Fruit fly (Drosophila melanogaster): ENCODE data around the gene Daao2.
A peak's percentile ranks its signal among the peaks of the same experiment; 100 is the strongest.

The Daao2 gene

DNA sequence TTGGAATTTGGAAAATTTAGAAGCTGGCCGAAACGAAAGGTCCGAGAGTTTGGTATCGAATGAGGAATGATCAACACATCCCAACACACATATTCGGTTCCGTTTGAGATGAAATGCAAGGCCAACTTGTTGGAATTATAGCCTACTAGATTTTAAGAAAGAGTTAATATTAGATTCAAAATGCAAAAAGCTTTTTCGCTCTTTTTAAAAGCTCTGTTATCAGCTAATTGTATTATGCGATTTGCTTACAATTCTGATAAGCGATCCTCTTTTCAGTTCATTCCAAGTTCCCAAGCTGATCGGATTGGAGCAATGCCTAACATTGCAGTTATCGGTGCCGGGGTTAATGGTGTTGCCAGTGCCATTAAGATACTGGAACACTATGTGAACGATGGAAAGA, at the start of gene Daao2, which contains the start of gene CG17377:
Gene Daao2 (plus strand): TSS at position 272 of the 400 bp plus-strand sequence.
Gene CG17377 (minus strand): TSS at position 101 of the 400 bp plus-strand sequence.
- no peak for TF ChIP-seq CG17801 (GFP tag; optimal IDR thresholded peaks at IDR 0.05; ENCODE audit: partially characterized antibody)

DNA sequence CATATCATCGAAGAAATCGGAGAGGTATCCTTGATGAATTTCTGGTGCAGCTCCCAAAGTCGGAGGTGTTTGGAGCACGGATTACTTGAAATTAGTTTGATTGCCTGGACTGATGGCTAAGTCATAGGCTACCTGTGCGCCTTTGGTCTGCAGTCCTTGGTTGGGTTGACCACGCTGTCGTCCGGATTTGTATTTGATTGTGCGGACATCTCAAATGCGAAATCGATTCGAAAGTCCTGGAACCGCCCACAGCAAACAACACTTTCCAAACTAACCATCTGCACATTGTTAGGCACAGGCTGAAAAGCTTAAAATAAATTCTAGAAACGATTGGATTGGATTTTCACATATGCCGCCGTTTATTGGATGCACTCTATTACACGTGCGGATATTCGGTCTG, 43.3 kb upstream of the Daao2 start, which contains the start of gene CG11322:
Gene CG11322 (minus strand): TSS at position 101 of the 400 bp plus-strand sequence.
- TF ChIP-seq CG17801 (GFP tag; optimal IDR thresholded peaks at IDR 0.05; ENCODE audit: partially characterized antibody) = no peak

DNA sequence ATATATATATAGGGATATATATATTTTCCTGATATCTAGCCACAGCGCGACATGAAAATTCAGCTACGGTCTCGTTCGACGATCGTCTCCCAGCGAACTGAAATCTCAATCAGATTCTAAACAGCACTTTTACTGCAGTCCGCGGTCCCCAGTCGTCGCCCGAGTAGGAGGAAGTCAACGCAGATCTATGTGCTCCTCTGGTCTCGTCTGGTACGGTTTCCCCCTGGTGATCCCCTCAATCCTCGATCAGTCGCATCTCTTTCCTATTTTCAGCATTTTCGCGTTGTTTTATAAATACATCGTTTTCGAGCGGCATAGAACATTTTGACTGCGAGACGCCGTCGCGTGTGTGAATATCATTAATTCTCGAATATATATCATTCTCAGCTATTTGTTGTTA, 30.2 kb upstream of the Daao2 start, which contains the start of gene LUBEL:
Gene LUBEL (minus strand): TSS at position 101 of the 400 bp plus-strand sequence.
- TF ChIP-seq CG17801 (GFP tag; optimal IDR thresholded peaks at IDR 0.05; ENCODE audit: partially characterized antibody) = no peak

DNA sequence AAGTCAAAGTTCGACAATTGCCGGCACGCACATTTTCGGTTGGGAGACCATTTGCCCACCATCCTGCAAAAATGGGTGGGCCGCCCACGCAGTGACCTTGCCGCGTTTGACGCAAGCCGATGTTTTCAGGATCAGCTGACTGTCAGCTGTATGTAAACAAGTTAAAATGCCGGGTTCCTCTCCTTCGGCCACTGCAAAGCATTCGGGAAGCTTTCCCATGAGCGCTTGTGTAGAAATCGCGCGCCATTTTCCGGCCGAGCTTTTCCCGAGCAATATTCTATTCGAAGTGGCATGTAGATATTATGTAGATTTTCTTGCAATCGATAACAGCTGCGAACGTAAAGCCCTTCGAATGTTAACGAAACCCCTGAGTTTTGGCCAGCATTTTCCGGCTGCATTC, 29.2 kb upstream of the Daao2 start, which contains the start of gene CG17378:
Gene CG17378 (plus strand): TSS at position 397 of the 400 bp plus-strand sequence.
- no peak for TF ChIP-seq CG17801 (GFP tag; optimal IDR thresholded peaks at IDR 0.05; ENCODE audit: partially characterized antibody)

DNA sequence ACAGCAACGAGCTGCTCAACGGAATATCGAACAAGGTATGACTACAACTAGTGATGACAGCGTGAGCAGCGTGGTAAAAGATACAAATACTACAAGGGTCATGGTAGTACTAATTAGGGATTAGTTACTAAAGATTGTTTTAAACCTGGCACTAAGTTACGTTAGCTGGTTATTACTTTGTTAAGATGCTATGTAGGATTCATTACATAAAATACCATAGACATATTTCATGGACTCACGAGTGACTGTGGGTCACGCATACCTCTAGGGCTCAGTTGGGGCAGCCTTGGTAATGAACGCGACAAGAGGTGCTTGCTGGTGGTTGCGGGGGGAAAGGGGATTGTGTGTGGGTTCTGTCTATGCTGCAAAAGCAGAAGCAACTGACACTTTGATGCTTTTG, 28.0 kb upstream of the Daao2 start:
- TF ChIP-seq CG17801 (GFP tag; optimal IDR thresholded peaks at IDR 0.05; ENCODE audit: partially characterized antibody) = no peak

DNA sequence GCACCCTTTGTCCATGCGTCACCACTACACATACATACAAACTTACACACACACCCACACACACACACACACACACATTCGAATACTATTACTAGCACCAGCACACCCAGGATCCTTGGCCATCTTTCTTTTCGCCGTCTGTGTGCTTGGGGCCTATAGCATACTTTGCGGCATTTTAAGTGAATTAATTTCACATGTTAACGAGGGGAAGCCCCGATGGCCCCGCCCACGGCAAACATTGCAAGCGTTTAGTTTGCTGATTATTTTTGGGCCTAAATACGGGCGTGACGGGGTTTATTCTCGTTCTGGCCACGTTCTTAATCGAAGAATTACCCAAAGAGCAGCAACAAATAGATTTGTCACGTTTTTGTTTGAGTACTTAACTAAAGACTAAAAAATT, 19.4 kb upstream of the Daao2 start:
- no peak for TF ChIP-seq CG17801 (GFP tag; optimal IDR thresholded peaks at IDR 0.05; ENCODE audit: partially characterized antibody)

DNA sequence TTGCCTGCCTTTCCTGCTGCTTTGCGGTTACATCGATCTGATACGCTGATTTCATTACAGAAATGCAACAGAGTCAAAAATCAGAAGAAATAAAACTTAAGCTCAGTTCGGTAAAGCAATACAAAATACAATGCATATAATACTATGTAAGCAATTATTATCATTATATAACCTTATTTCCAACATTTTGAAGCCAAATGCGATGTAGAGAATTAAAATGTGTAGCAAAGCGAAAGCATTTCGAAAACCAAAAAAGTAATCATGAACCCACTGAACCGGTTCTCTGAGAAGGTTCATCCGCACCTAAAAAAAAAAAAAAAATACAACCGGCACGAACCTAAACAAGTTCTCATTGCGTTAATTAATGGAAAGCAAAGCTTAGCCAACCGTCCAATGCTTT, 18.6 kb upstream of the Daao2 start:
- TF ChIP-seq CG17801 (GFP tag; optimal IDR thresholded peaks at IDR 0.05; ENCODE audit: partially characterized antibody) = no peak

DNA sequence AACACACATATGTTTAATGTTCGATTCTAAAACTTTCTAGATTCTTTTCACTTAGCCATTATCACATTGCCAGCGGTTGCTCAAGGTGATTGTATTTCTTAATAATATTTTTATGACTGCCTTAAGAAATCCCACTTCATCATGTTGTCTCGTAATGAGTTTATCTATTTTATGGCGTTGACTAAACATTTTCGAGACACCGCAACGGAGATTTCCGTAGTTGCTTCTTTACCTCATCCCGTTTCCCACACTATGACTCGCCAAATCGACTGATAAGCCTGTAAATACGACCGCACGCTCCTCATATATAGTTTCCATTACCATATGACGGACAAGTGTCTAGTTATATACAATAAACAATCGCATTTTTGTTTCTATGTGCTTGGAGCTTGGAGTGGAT, 17.2 kb upstream of the Daao2 start:
- TF ChIP-seq CG17801 (GFP tag; optimal IDR thresholded peaks at IDR 0.05; ENCODE audit: partially characterized antibody) = no peak

DNA sequence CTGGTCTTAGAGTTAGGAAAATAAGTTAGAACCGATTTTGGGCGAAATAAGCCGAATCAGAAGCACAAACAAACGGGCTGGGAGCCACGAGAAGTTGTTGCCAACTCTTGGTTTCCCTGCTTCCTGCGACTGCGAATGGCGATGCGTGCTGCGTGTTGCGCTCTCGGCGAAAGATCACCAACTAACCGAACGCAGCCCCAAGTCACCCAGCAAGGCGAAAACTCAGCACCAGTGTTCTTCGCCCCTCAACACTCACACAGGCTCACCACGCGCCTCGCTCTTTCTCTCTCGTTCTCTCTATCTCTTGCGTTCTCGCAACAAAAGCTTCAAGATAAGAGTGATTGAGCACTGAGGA, 16.2 kb upstream of the Daao2 start, which contains the start of gene nrv1:
Gene nrv1 (minus strand): TSS at position 188 of the 355 bp plus-strand sequence.
- no peak for TF ChIP-seq CG17801 (GFP tag; optimal IDR thresholded peaks at IDR 0.05; ENCODE audit: partially characterized antibody)

DNA sequence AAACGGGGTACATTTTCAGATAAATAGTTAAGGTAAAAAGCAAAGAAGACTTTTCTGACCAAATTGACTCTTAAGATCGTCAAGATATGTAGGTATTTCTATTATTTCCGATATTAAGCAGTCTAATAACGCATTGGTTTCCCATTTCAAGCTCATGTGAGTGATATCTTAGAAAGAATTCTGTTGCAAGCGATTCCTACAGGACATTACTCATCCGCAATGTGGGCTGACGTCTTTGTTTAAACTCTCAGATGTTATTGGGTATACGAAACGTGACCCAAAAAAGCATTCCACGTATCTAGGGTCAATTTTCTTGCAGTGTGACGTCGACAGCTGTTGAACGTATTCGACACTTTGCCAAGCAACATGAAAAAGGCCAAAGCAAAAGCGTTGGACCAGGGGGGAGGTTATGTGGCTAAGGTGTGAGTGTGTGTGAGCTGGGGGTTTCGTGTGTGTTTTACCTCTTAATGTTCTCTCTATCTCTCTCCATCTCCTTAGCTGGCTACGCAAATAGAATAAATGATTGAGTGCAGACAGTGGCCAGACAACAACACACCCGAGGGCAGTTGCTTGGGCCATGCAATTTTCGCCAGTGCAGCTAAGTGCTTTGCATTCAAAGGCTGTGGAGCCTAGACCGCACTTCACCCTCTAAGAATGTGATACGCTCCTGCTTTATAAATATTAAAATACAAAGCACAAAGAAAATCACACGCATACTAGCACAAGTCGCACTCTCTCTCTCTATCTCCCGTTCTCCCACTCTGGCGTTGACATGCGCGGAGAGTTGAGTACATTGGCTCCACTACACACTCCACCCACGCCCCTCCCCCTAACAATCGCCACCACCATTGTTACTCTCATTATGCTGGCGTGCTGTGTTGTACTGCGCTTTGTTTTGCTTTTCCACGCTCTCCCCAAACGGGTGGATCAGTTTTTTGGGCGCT, 15.5 kb upstream of the Daao2 start:
- TF ChIP-seq CG17801 (GFP tag; optimal IDR thresholded peaks at IDR 0.05; ENCODE audit: partially characterized antibody) = peak; percentile 79

DNA sequence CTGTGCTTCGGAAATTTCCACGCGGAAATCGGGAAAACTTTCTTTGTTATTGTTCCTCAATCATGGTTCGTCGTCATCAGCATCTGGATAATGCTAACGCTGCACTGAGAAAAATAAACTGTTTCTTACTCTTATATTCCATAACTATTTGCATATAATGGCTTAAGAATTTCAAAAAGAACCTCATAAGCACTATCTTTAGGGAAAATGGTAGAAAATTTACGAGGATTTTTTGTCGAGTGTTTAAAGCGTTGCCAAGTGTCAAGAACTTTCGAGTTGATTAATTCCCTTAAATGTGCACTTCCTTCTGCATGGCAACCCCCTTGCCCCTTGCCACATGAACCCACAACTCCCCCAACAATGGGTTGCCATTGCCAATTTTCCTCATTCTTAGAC, 14.8 kb upstream of the Daao2 start:
- TF ChIP-seq CG17801 (GFP tag; optimal IDR thresholded peaks at IDR 0.05; ENCODE audit: partially characterized antibody) = no peak

DNA sequence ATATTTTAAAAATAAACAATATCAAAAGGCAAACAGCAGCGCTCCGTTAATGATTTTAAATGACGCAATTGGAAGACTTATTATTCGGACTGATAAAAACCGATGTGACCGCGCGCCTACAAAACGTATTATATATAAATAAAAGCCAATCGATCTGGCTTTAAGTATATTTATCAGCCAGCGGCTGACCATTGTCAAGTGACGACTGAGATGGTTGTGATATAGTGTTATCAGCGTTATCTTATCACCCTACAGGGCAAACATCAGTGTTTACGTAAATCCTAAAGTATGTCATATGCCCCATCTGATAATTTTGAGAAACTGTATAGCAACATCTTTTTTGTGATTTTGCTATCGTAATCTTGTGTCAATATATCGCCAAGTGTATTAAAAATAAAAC, 13.5 kb upstream of the Daao2 start:
- TF ChIP-seq CG17801 (GFP tag; optimal IDR thresholded peaks at IDR 0.05; ENCODE audit: partially characterized antibody) = no peak

DNA sequence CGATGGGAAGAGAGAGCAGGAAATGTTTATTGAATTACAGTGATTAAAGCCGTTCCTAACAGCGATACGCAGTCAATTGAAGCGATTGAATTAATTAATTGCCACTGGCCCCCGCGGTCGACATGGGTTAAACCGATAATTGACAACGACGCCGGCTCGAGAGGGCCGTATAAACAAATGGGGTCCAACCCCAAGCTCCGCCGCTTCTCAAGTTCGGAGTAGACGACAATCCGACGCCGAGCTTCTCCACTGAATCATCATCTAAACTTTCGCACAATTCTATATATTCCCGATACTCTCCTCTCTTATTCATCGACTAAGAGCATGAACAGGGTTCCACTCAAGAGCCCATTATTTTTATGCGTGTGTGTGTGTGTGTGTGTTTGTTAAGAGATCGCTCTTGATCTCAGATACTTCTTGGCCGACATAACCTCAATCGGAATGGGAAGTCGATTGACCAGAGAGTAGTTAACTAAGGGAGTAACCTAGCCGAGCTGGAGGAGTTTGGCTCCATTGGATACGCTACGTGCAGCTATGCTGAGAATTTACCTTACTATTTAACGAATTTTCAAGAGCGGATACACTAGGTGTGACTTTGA, 10.9 kb upstream of the Daao2 start:
- TF ChIP-seq CG17801 (GFP tag; optimal IDR thresholded peaks at IDR 0.05; ENCODE audit: partially characterized antibody) = peak; percentile 12

DNA sequence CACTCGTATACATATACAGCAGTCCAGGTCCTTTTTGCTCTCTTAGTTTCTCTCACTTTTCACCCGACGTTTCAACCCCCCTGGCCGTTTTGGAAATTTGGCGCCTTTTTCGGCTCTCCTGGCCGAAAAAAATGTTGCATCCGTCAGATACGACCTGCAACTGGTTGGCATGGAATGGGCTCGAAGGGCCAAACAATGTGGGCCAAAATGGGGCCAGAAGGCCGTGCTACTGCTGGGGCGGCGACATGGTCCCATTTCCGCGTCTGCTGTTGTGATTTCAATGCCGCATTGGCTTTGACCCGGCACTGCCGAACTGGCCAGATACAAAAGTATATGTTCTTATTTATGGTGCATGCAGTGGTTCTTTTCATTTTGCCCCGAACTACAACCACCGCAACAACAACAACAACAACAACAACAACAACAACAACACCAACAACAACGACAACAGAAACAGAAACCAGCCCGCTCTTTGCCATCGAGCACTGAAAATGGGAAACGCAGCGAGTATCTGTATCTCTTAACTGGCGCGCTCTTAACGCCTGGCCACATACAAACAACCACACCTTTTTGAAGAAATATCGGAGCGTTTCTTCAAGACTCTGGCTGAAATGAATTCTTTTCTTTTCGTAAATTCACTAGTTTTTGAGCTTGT, 8.9 kb upstream of the Daao2 start:
- TF ChIP-seq CG17801 (GFP tag; optimal IDR thresholded peaks at IDR 0.05; ENCODE audit: partially characterized antibody) = no peak

DNA sequence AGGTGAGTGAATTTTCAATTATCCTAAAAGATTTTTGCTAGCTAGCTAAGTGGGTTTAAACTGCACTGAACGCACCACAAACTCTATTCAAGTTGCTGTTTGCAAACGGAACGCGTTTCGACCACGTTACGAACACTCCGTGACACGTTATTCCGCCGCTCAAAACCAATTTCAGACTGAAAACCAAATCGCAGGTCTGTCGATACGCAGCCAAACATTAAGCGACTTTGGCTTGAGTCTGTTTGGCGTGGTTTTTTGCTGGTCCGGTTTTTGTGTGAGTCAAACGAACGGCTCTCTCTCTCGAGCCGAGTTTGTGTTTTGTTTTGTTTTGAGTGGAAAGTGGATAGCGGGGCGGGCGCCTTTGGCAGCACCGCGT, 8.4 kb upstream of the Daao2 start:
- TF ChIP-seq CG17801 (GFP tag; optimal IDR thresholded peaks at IDR 0.05; ENCODE audit: partially characterized antibody) = peak; percentile 7

Data from ovary, adult (tissue).